Fruit fly (Drosophila melanogaster): Measurements from ENCODE around the gene Sf3a1.
"Not testable (repeated sequence)": the region's sequence is repeated elsewhere in the genome, so short reads cannot be mapped to it uniquely, and the experiment has no call there.

The Sf3a1 gene

dm6 chr3R:16991781-16992180, 10.4 kb downstream of the Sf3a1 start, which contains the start of gene EMC2B (continued):
- TF ChIP-seq CG6854 (GFP tag; optimal IDR thresholded peaks at IDR 0.05): peak; percentile 8
- TF ChIP-seq pdm3 (GFP tag; optimal IDR thresholded peaks at IDR 0.05): no peak
- TF ChIP-seq OdsH (GFP tag; optimal IDR thresholded peaks at IDR 0.05): no peak
- TF ChIP-seq fd59A (GFP tag; optimal IDR thresholded peaks at IDR 0.05): no peak
- peak; percentile 24 for TF ChIP-seq achi (GFP tag; optimal IDR thresholded peaks at IDR 0.05)
- TF ChIP-seq CG9139 (GFP tag; optimal IDR thresholded peaks at IDR 0.05): no peak
- TF ChIP-seq lz (GFP tag; optimal IDR thresholded peaks at IDR 0.05): peak; percentile 63
- no peak for TF ChIP-seq eg (GFP tag; IDR thresholded peaks at IDR 0.05)
- TF ChIP-seq CG6792 (GFP tag; optimal IDR thresholded peaks at IDR 0.05): peak; percentile 4
- TF ChIP-seq Ets96B (tag; optimal IDR thresholded peaks at IDR 0.05): no peak
- peak; percentile 52 for TF ChIP-seq CG31627 (GFP tag; optimal IDR thresholded peaks at IDR 0.05)
- TF ChIP-seq CG6276 (GFP tag; optimal IDR thresholded peaks at IDR 0.05): no peak
- no peak for TF ChIP-seq Lpt (GFP tag; optimal IDR thresholded peaks at IDR 0.05)
- no peak for TF ChIP-seq CG16779 (tag; optimal IDR thresholded peaks at IDR 0.05)
- TF ChIP-seq dac (GFP tag; optimal IDR thresholded peaks at IDR 0.05): no peak
- peak; percentile 21 for TF ChIP-seq acj6 (GFP tag; optimal IDR thresholded peaks at IDR 0.05)
- TF ChIP-seq Eip93F (GFP tag; optimal IDR thresholded peaks at IDR 0.05): no peak
- TF ChIP-seq Eip78C (GFP tag): peak; percentile 54
- no peak for TF ChIP-seq fkh (GFP tag; optimal IDR thresholded peaks at IDR 0.05)
- TF ChIP-seq esn (GFP tag; optimal IDR thresholded peaks at IDR 0.05): peak; percentile 58
- TF ChIP-seq Ets21C (GFP tag; optimal IDR thresholded peaks at IDR 0.05): peak; percentile 63
- TF ChIP-seq Sox102F (GFP tag; optimal IDR thresholded peaks at IDR 0.05): peak; percentile 47

- TF ChIP-seq CG10631 (GFP tag; optimal IDR thresholded peaks at IDR 0.05); CG11294 (GFP tag; IDR thresholded peaks at IDR 0.05); CG6792 (GFP tag; optimal IDR thresholded peaks at IDR 0.05): not testable (repeated sequence)
Measured at dm6 chr3R:16988514-16988913, 13.6 kb downstream of the Sf3a1 start, which contains the start of gene MESK4. TSS of gene MESK4 (plus strand) at chr3R:16988814.

- TF ChIP-seq CG8319 (GFP tag; optimal IDR thresholded peaks at IDR 0.05) (no peak), CG4318 (GFP tag; optimal IDR thresholded peaks at IDR 0.05) (no peak), Eip78C (GFP tag) (peak; percentile 32), dsx (GFP tag; optimal IDR thresholded peaks at IDR 0.05; ENCODE audit: poor library complexity, severe bottlenecking) (no peak), CG32006 (GFP tag; optimal IDR thresholded peaks at IDR 0.05) (peak; percentile 50), esn (GFP tag; optimal IDR thresholded peaks at IDR 0.05) (no peak), spab (GFP tag; optimal IDR thresholded peaks at IDR 0.05) (no peak), CG10669 (GFP tag; optimal IDR thresholded peaks at IDR 0.05) (peak; percentile 4), Blimp-1 (GFP tag; optimal IDR thresholded peaks at IDR 0.05) (no peak), CG6163 (GFP tag; IDR thresholded peaks at IDR 0.05) (no peak), CG31627 (GFP tag; optimal IDR thresholded peaks at IDR 0.05) (no peak), CG16779 (tag; optimal IDR thresholded peaks at IDR 0.05) (no peak), Hr4 (GFP tag; optimal IDR thresholded peaks at IDR 0.05) (peak; percentile 56), vri (GFP tag; optimal IDR thresholded peaks at IDR 0.05) (no peak), OdsH (GFP tag; optimal IDR thresholded peaks at IDR 0.05) (peak; percentile 28), dac (GFP tag; optimal IDR thresholded peaks at IDR 0.05) (peak; percentile 23), CG1621 (tag; optimal IDR thresholded peaks at IDR 0.05) (no peak), CG6276 (GFP tag; optimal IDR thresholded peaks at IDR 0.05) (peak; percentile 9), CG34406 (GFP tag; optimal IDR thresholded peaks at IDR 0.05) (no peak)
Measured at dm6 chr3R:16987924-16988298, 14.2 kb downstream of the Sf3a1 start.
